Fruit fly (Drosophila melanogaster) whole organism, embryonic: Measurements from ENCODE around the gene Hs2st.

Experiments
- Abd-B ChIP-seq: fragments of 200-800 bp; sonication (Bioruptor generic); optimal IDR thresholded peaks from 2 replicates; lab custom pipeline; 2018; ENCODE audit warnings: missing biosample characterization, mild to moderate bottlenecking, missing genetic modification characterization, moderate library complexity
- CG10147 ChIP-seq: fragments of 200-800 bp; sonication (Bioruptor generic); optimal IDR thresholded peaks from 2 replicates; lab custom pipeline; 2019; ENCODE audit warnings: missing biosample characterization, mild to moderate bottlenecking, missing genetic modification characterization, moderate library complexity
- CG10209 ChIP-seq: fragments of 200-800 bp; sonication (Bioruptor generic); optimal IDR thresholded peaks from 3 replicates; lab custom pipeline; 2017; ENCODE audit warnings: missing biosample characterization, mild to moderate bottlenecking, missing genetic modification characterization, missing genetic modification reagents
- CG10267 ChIP-seq: fragments of 200-800 bp; sonication (Bioruptor generic); optimal IDR thresholded peaks from 2 replicates; lab custom pipeline; 2018; ENCODE audit warnings: missing biosample characterization, mild to moderate bottlenecking, missing genetic modification characterization, moderate library complexity
- CG10366 ChIP-seq: fragments of 200-800 bp; sonication (Bioruptor generic); IDR thresholded peaks from 2 replicates; pipeline ENCODE4 v1.3.6; 2022; ENCODE audit warnings: missing biosample characterization, missing genetic modification characterization
- CG10565 ChIP-seq: fragments of 200-800 bp; sonication (Bioruptor generic); optimal IDR thresholded peaks from 3 replicates; lab custom pipeline; 2016; ENCODE audit warnings: missing biosample characterization, mild to moderate bottlenecking, missing genetic modification characterization
- CG10979 ChIP-seq: fragments of 200-800 bp; sonication (Bioruptor generic); optimal IDR thresholded peaks from 2 replicates; lab custom pipeline; 2018; ENCODE audit warnings: missing biosample characterization, mild to moderate bottlenecking, missing genetic modification characterization, moderate library complexity
- CG11696 ChIP-seq: fragments of 200-800 bp; sonication (Bioruptor generic); IDR thresholded peaks from 2 replicates; pipeline ENCODE4 v1.3.6; 2022; ENCODE audit warnings: missing biosample characterization, missing genetic modification characterization
- CG12236 ChIP-seq: fragments of 200-800 bp; sonication (Bioruptor generic); optimal IDR thresholded peaks from 2 replicates; lab custom pipeline; 2016; ENCODE audit warnings: missing biosample characterization, missing genetic modification characterization
- CG1233 ChIP-seq: fragments of 200-800 bp; sonication (Bioruptor generic); optimal IDR thresholded peaks from 4 replicates; lab custom pipeline; 2018; ENCODE audit warnings: missing biosample characterization, mild to moderate bottlenecking, missing genetic modification characterization
- CG12391 ChIP-seq: fragments of 200-800 bp; sonication (Bioruptor generic); optimal IDR thresholded peaks from 3 replicates; lab custom pipeline; 2018; ENCODE audit warnings: missing biosample characterization, mild to moderate bottlenecking, missing genetic modification characterization, moderate library complexity
- CG12744 ChIP-seq: fragments of 200-800 bp; sonication (Bioruptor generic); optimal IDR thresholded peaks from 2 replicates; lab custom pipeline; 2016; ENCODE audit warnings: missing biosample characterization, missing genetic modification characterization
- CG15269 ChIP-seq: fragments of 200-800 bp; sonication (Bioruptor generic); optimal IDR thresholded peaks from 2 replicates; lab custom pipeline; 2018; ENCODE audit warnings: missing biosample characterization, mild to moderate bottlenecking, missing genetic modification characterization, moderate library complexity
- CG16863 ChIP-seq: fragments of 200-800 bp; sonication (Bioruptor generic); optimal IDR thresholded peaks from 3 replicates; lab custom pipeline; 2016; ENCODE audit warnings: missing biosample characterization, missing genetic modification characterization
- CG2889 ChIP-seq: fragments of 200-800 bp; sonication (Bioruptor generic); IDR thresholded peaks from 3 replicates; pipeline ENCODE4 v1.3.6; 2022; ENCODE audit warnings: missing biosample characterization, missing genetic modification characterization
- CG32772 ChIP-seq: fragments of 200-800 bp; sonication (Bioruptor generic); IDR thresholded peaks from 2 replicates; pipeline ENCODE4 v1.3.6; 2022; ENCODE audit warnings: missing biosample characterization, missing genetic modification characterization
- CG33213 ChIP-seq: fragments of 200-800 bp; sonication (Bioruptor generic); optimal IDR thresholded peaks from 3 replicates; lab custom pipeline; 2016; ENCODE audit warnings: missing biosample characterization, missing genetic modification characterization
- CG33557 ChIP-seq: fragments of 200-800 bp; sonication (Bioruptor generic); optimal IDR thresholded peaks from 2 replicates; lab custom pipeline; 2019; ENCODE audit warnings: missing biosample characterization, mild to moderate bottlenecking, missing genetic modification characterization, moderate library complexity
- CG4707 ChIP-seq: fragments of 200-800 bp; sonication (Bioruptor generic); optimal IDR thresholded peaks from 2 replicates; lab custom pipeline; 2018; ENCODE audit warnings: missing biosample characterization, mild to moderate bottlenecking, missing genetic modification characterization, moderate library complexity
- CG4854 ChIP-seq: fragments of 200-800 bp; sonication (Bioruptor generic); optimal IDR thresholded peaks from 2 replicates; lab custom pipeline; 2016; ENCODE audit warnings: missing biosample characterization, missing genetic modification characterization, inconsistent platforms
- CG5180 ChIP-seq: fragments of 200-800 bp; sonication (Bioruptor generic); optimal IDR thresholded peaks from 3 replicates; lab custom pipeline; 2017; ENCODE audit warnings: missing biosample characterization, missing genetic modification characterization, mild to moderate bottlenecking, moderate library complexity, missing genetic modification reagents
- CG6765 ChIP-seq: fragments of 200-800 bp; sonication (Bioruptor generic); optimal IDR thresholded peaks from 3 replicates; lab custom pipeline; 2017; ENCODE audit warnings: missing biosample characterization, mild to moderate bottlenecking, missing genetic modification characterization
- Chrac-16 ChIP-seq: fragments of 200-800 bp; sonication (Bioruptor generic); optimal IDR thresholded peaks from 3 replicates; lab custom pipeline; 2016; ENCODE audit warnings: missing biosample characterization, missing genetic modification characterization
- E2f1 ChIP-seq: fragments of 200-800 bp; sonication (Bioruptor generic); IDR thresholded peaks from 2 replicates; pipeline ENCODE4 v1.3.6; 2022; ENCODE audit warnings: missing biosample characterization, missing genetic modification characterization
- E2f2 ChIP-seq: fragments of 200-800 bp; sonication (Bioruptor generic); IDR thresholded peaks from 2 replicates; pipeline ENCODE4 v1.3.6; 2022; ENCODE audit warnings: missing biosample characterization, missing genetic modification characterization
- Ets65A ChIP-seq: fragments of 200-800 bp; sonication (Bioruptor generic); peaks from one replicate; lab custom pipeline; 2016; ENCODE audit warnings: missing biosample characterization, missing genetic modification characterization
- Hand ChIP-seq: fragments of 200-800 bp; sonication (Bioruptor generic); optimal IDR thresholded peaks from 2 replicates; lab custom pipeline; 2017; ENCODE audit warnings: mild to moderate bottlenecking, missing biosample characterization, missing genetic modification reagents, missing genetic modification characterization
- Hey ChIP-seq: fragments of 200-800 bp; sonication (Bioruptor generic); optimal IDR thresholded peaks from 3 replicates; lab custom pipeline; 2018; ENCODE audit warnings: missing biosample characterization, mild to moderate bottlenecking, missing genetic modification characterization
- Hmr ChIP-seq: fragments of 200-800 bp; sonication (Bioruptor generic); optimal IDR thresholded peaks from 3 replicates; lab custom pipeline; 2017; ENCODE audit warnings: mild to moderate bottlenecking, missing biosample characterization, missing genetic modification reagents, missing genetic modification characterization
- Hr39 ChIP-seq: fragments of >200 bp; optimal IDR thresholded peaks from 2 replicates; lab custom pipeline; 2017
- Neu2 ChIP-seq: fragments of 200-800 bp; sonication (Bioruptor generic); optimal IDR thresholded peaks from 3 replicates; lab custom pipeline; 2016; ENCODE audit warnings: missing biosample characterization, missing genetic modification characterization, borderline replicate concordance
- Sin3A ChIP-seq: fragments of >200 bp; optimal IDR thresholded peaks from 2 replicates; lab custom pipeline; 2018
- Sry-δ ChIP-seq: fragments of 200-800 bp; sonication (Bioruptor generic); optimal IDR thresholded peaks from 2 replicates; lab custom pipeline; 2016; ENCODE audit warnings: missing biosample characterization, missing genetic modification characterization
- Stat92E ChIP-seq, 3 experiments: fragments of >200 bp in 2 of 3; fragments of 200-800 bp in 1 of 3; sonication (Bioruptor generic) in 1 of 3; optimal IDR thresholded peaks; 2 replicates each; lab custom pipeline; 2017 to 2019; ENCODE audit warnings: missing biosample characterization in 3 of 3, missing genetic modification characterization in 3 of 3, mild to moderate bottlenecking in 1 of 3, moderate library complexity in 1 of 3
- TFAM ChIP-seq: fragments of 200-800 bp; sonication (Bioruptor generic); optimal IDR thresholded peaks from 2 replicates; lab custom pipeline; 2017; ENCODE audit warnings: missing biosample characterization, missing genetic modification characterization, inconsistent platforms
- ap ChIP-seq: fragments of 200-800 bp; sonication (Bioruptor generic); IDR thresholded peaks from 2 replicates; pipeline ENCODE4 v1.3.6; 2022; ENCODE audit warnings: missing biosample characterization, missing genetic modification characterization
- chinmo ChIP-seq: fragments of 200-800 bp; sonication (Bioruptor generic); IDR thresholded peaks from 4 replicates; pipeline ENCODE4 v1.3.6; 2022; ENCODE audit warnings: missing biosample characterization, missing genetic modification characterization; ENCODE audit not compliant: partially characterized antibody
- gt ChIP-seq: fragments of 200-800 bp; sonication (Bioruptor generic); IDR thresholded peaks from 2 replicates; pipeline ENCODE4 v1.3.6; 2022; ENCODE audit warnings: missing biosample characterization, missing genetic modification characterization
- hbn ChIP-seq: fragments of 200-800 bp; sonication (Bioruptor generic); IDR thresholded peaks from 2 replicates; pipeline ENCODE4 v1.3.6; 2022; ENCODE audit warnings: missing biosample characterization, missing genetic modification characterization; ENCODE audit not compliant: partially characterized antibody
- kay ChIP-seq: fragments of 200-800 bp; sonication (Bioruptor generic); optimal IDR thresholded peaks from 2 replicates; lab custom pipeline; 2016; ENCODE audit warnings: missing biosample characterization, missing genetic modification characterization
- luna ChIP-seq: fragments of 200-800 bp; sonication (Bioruptor generic); optimal IDR thresholded peaks from 2 replicates; lab custom pipeline; 2016; ENCODE audit warnings: missing biosample characterization, missing genetic modification characterization
- otp ChIP-seq: fragments of 200-800 bp; sonication (Bioruptor generic); IDR thresholded peaks from 3 replicates; pipeline ENCODE4, ENCODE4 v1.3.6; 2022; ENCODE audit warnings: missing biosample characterization, missing genetic modification characterization
- p53 ChIP-seq: fragments of 200-800 bp; sonication (Bioruptor generic); optimal IDR thresholded peaks from 2 replicates; lab custom pipeline; 2016; ENCODE audit warnings: missing biosample characterization, missing genetic modification characterization
- pfk ChIP-seq: fragments of 200-800 bp; sonication (Bioruptor generic); optimal IDR thresholded peaks from 2 replicates; lab custom pipeline; 2018; ENCODE audit warnings: missing biosample characterization, mild to moderate bottlenecking, missing genetic modification characterization, moderate library complexity
- sisA ChIP-seq: fragments of 200-800 bp; sonication (Bioruptor generic); IDR thresholded peaks from 2 replicates; pipeline ENCODE4 v1.3.6; 2022; ENCODE audit warnings: missing biosample characterization, missing genetic modification characterization
- sqz ChIP-seq: fragments of 200-800 bp; sonication (Bioruptor generic); optimal IDR thresholded peaks from 3 replicates; lab custom pipeline; 2018; ENCODE audit warnings: missing biosample characterization, mild to moderate bottlenecking, missing genetic modification characterization
- usp ChIP-seq: fragments of >200 bp; optimal IDR thresholded peaks from 2 replicates; lab custom pipeline; 2017; ENCODE audit warnings: missing biosample characterization, missing genetic modification characterization

The Hs2st gene

dm6 chr2L:19418872-19419271, 25.7 kb downstream of the Hs2st start, which contains the start of gene lectin-37Db:
Gene lectin-37Db (plus strand): TSS chr2L:19419075.
- TF ChIP-seq CG12744 (GFP tag; lab: Kevin White, UChicago): no peak
- no peak for TF ChIP-seq chinmo
- peak; percentile 56 for TF ChIP-seq Ets65A (GFP tag; lab: Kevin White, UChicago)
- TF ChIP-seq CG15269: no peak
- TF ChIP-seq Hand (GFP tag; lab: Kevin White, UChicago): no peak

DNA sequence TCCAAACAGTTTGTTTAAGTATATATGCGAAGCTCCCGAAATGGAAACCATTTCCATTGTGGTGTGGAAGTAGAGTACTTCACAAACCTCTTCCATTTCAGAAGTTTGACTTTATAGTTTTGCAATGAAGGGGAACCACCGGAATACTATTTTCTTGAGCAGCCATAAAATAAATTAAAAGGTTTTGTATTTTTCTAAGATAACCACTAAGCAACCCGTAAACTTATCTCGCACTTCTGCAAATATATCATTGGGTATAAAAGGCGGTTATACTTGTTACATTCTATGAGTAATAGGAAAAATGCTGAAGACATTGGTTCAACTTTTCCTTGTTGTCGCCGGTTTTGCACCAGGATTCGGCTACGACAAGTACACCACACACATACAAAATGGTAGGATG, 26.5 kb downstream of the Hs2st start, which contains the start of gene lectin-37Da:
Gene lectin-37Da, plus strand, starts transcription at position 301 of the 400 bp plus-strand sequence.
- TF ChIP-seq CG4854 (no peak), CG6765 (no peak), E2f1 (GFP tag; lab: Robert Waterston, UW) (no peak), CG4707 (GFP tag; lab: Kevin White, UChicago) (no peak), Hr39 (lab: Kevin White, UChicago) (no peak), CG33213 (GFP tag; lab: Kevin White, UChicago) (no peak), E2f2 (GFP tag; lab: Robert Waterston, UW) (no peak), CG33557 (no peak), sisA (GFP tag; lab: Robert Waterston, UW) (no peak), CG1233 (no peak), hbn (no peak), Abd-B (GFP tag; lab: Kevin White, UChicago) (no peak), CG10366 (GFP tag; lab: Robert Waterston, UW) (no peak), CG16863 (GFP tag; lab: Kevin White, UChicago) (no peak), Hey (tag; lab: Kevin White, UChicago) (no peak), CG11696 (no peak), otp (GFP tag; lab: Robert Waterston, UW) (no peak)

DNA sequence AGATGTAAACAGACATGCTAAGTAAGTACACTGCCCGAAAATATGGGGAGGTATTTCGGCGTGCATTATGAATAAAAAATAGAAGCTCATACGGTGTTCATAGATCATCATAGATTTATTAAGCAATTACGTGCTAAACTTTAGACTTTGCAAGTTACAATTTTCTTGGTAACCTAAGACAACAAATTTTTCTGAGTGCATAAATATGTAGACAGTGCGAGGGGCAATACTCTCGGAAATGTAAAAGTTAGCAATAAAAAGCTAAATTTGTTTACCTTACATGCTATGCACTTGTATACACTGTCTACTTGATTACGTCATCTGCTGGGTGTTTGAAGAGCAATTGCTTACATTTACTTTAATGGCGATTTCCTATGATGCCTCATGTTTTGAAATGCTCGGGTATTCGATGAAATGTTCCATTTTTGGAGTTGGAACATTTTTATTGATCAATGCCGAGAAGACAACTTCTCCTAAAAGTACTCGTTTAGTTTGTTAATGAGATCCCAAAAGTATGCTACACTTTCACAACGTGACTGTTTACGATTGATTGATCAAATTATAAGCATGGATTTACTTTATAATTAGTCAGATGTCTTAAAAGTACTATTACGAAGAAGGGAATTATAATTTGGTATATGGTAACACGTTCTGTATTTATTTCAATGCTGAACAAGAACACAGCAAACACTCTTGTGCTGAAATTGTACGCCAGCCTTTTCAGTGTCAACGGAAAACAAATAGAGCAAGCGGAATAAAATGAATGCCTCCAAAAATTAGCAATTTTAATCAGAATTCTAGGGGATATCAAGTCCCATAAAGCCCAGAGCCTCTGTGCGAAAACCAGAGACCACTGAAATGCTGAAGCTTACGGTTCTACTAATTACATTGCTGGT, 27.7 kb downstream of the Hs2st start, which contains the start of gene Lectin-galC1:
Gene Lectin-galC1, plus strand, starts transcription at position 846 of the 896 bp plus-strand sequence.
- peak; percentile 87 for TF ChIP-seq p53 (GFP tag; lab: Kevin White, UChicago)
- TF ChIP-seq luna: no peak
- peak; percentile 70; the same call in 2 of the 3 replicates for TF ChIP-seq CG2889 (GFP tag; lab: Robert Waterston, UW)
- TF ChIP-seq TFAM: no peak
- peak; percentile 80 for TF ChIP-seq CG10267
- peak; percentile 83 for TF ChIP-seq CG32772 (GFP tag; lab: Robert Waterston, UW)
- peak; percentile 76 for TF ChIP-seq CG5180 (GFP tag; lab: Kevin White, UChicago)
- peak; percentile 79 for TF ChIP-seq CG10565
- peak; percentile 80 for TF ChIP-seq Abd-B (GFP tag; lab: Kevin White, UChicago)
- TF ChIP-seq kay (GFP tag; lab: Kevin White, UChicago): peak; percentile 82
- peak; percentile 90 for TF ChIP-seq CG10979 (tag; lab: Kevin White, UChicago)
- peak; percentile 78 for TF ChIP-seq ap (GFP tag; lab: Robert Waterston, UW)
- TF ChIP-seq CG10209 (GFP tag; lab: Kevin White, UChicago): peak; percentile 87
- TF ChIP-seq Neu2 (GFP tag; lab: Kevin White, UChicago): peak; percentile 70
- peak; percentile 80 for TF ChIP-seq CG10147 (GFP tag; lab: Kevin White, UChicago)
- TF ChIP-seq usp: no peak
- no peak for TF ChIP-seq Sin3A
- TF ChIP-seq Stat92E (GFP tag; optimal IDR thresholded peaks at IDR 0.05; lab: Kevin White, UChicago): peak in 1 of 3 experiments; percentile 25
- TF ChIP-seq CG12391: peak; percentile 89
- TF ChIP-seq Chrac-16: peak; percentile 88
- peak; percentile 62 for TF ChIP-seq pfk (GFP tag; lab: Kevin White, UChicago)
- peak; percentile 75 for TF ChIP-seq sqz (GFP tag; lab: Kevin White, UChicago)
- TF ChIP-seq gt: peak; percentile 54; the same call in 1 of the 2 replicates
- TF ChIP-seq Hmr: peak; percentile 80
- peak; percentile 60 for TF ChIP-seq Sry-δ (GFP tag; lab: Kevin White, UChicago)
- peak; percentile 86 for TF ChIP-seq CG12236 (GFP tag; lab: Kevin White, UChicago)
